Worm (Caenorhabditis elegans): ENCODE data around the gene str-233.

DNA sequence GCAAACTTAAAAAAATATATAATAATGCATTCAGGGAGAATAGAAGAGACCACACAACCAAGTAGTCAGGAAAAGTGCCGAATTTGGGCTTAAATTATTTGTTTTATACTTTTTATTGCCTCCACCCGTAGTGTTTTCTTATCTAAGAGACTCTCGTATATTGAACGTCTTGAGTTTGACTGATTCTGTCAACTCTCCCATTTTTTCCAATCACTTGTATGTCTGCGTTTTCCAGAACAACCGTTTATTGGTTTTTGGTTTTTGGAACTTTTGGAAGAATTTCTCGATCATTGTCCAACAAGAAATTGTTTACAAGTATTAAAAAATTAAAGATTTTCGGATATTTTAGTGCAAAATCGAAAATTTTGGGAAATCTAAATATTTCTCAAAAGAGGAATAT is 34.2 kb upstream of the str-233 start:
- TF ChIP-seq ama-1 (optimal IDR thresholded peaks at IDR 0.05) (no peak), F13C5.2 (tag; optimal IDR thresholded peaks at IDR 0.05) (no peak), ceh-36 (tag; optimal IDR thresholded peaks at IDR 0.05) (no peak), scrt-1 (GFP tag; IDR thresholded peaks at IDR 0.05) (no peak), tbx-37 (GFP tag; conservative IDR thresholded peaks at IDR 0.05) (no peak), B0310.2 (tag; optimal IDR thresholded peaks at IDR 0.05) (no peak), hmbx-1 (tag; optimal IDR thresholded peaks at IDR 0.05) (no peak)

All from whole organism, early embryonic.